Worm (Caenorhabditis elegans): ENCODE data around the gene lgc-22.

The lgc-22 gene

ce11 chrIV:4264649-4265048, 36.5 kb upstream of the lgc-22 start:
- TF ChIP-seq mxl-2 (GFP tag; conservative IDR thresholded peaks at IDR 0.05) (no peak), F10B5.3 (tag; optimal IDR thresholded peaks at IDR 0.05) (no peak), set-16 (GFP tag; IDR thresholded peaks at IDR 0.05) (peak; percentile 98), lim-7 (GFP tag; IDR thresholded peaks at IDR 0.05) (no peak), pha-4 (GFP tag; IDR thresholded peaks at IDR 0.05) (peak; percentile 55; the same call in 1 of the 2 replicates), pha-4 (tag; optimal IDR thresholded peaks at IDR 0.05) (no peak), php-3 (GFP tag; IDR thresholded peaks at IDR 0.05) (0 out of 2 replicates have a peak, but pooled peaks have one; percentile 24)

ce11 chrIV:4265224-4265623, 35.9 kb upstream of the lgc-22 start, which contains the start of gene F36A4.5:
F36A4.5 (plus strand) TSS chrIV:4265524.
- no peak for TF ChIP-seq nhr-48 (tag; optimal IDR thresholded peaks at IDR 0.05)
- no peak for TF ChIP-seq madf-9 (GFP tag; conservative IDR thresholded peaks at IDR 0.05)
- no peak for TF ChIP-seq unc-39 (tag; optimal IDR thresholded peaks at IDR 0.05)
- TF ChIP-seq saeg-2 (GFP tag; IDR thresholded peaks at IDR 0.05): no peak
- TF ChIP-seq egl-43 (GFP tag; IDR thresholded peaks at IDR 0.05): no peak
- TF ChIP-seq nhr-11 (tag; optimal IDR thresholded peaks at IDR 0.05): no peak
- TF ChIP-seq unc-62 (GFP tag; optimal IDR thresholded peaks at IDR 0.05 in 1 of 2): no peak
- no peak for TF ChIP-seq unc-62 (tag; optimal IDR thresholded peaks at IDR 0.05)
- no peak for TF ChIP-seq lin-13 (GFP tag; optimal IDR thresholded peaks at IDR 0.05)
- TF ChIP-seq spr-1 (tag; optimal IDR thresholded peaks at IDR 0.05): no peak
- no peak for TF ChIP-seq zip-11 (GFP tag; IDR thresholded peaks at IDR 0.05)
- no peak for TF ChIP-seq vab-7 (GFP tag; IDR thresholded peaks at IDR 0.05)
- TF ChIP-seq mdt-29 (GFP tag; IDR thresholded peaks at IDR 0.05): no peak

DNA sequence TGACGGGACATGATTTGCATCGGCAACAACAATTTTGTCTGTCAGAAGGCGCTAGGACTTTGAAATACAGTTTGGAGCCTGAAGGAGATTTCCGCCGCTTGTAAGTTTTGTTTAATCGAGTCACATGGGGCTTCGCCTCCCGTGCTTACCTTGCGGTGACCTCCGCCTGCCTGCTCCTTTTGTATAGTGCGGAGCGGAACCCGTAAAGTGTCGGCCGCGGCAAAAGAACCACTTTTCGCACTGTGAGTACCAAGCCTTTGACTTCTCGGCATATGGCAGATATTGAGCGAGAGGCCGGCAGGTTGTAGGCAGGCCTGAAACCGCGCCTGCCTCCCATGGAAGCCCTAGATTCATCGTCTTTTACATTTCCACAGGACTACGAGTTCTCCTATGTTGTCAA, 35.2 kb upstream of the lgc-22 start:
- TF ChIP-seq dmd-8 (GFP tag; IDR thresholded peaks at IDR 0.05) (0 out of 2 replicates have a peak, but pooled peaks have one; percentile 35), snpc-4 (tag; optimal IDR thresholded peaks at IDR 0.05) (no peak), ZK546.5 (tag; optimal IDR thresholded peaks at IDR 0.05) (no peak), set-16 (GFP tag; IDR thresholded peaks at IDR 0.05) (peak; percentile 60; the same call in 1 of the 2 replicates), lin-13 (GFP tag; optimal IDR thresholded peaks at IDR 0.05) (no peak)

DNA sequence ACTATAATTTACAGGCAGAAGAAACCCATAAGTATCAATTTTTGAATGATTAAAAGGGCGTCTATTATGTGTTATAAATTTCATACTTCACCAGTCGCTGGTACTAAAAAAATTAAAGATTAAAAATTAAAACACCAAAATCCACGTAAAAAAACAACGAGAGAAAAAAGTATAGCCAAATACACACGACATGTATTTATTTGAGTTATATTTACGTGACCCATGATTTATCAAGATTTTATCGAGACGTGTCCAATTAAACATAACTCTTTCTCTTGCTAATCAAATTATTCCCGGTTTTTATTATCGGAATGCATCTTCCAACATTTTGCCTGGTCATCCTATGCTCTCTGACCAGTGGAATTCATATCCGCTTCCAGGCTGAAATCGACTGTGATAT, 33.8 kb upstream of the lgc-22 start, which contains the start of gene F36A4.4:
Gene F36A4.4 (plus strand): TSS at position 301 of the 400 bp plus-strand sequence.
- TF ChIP-seq fos-1 (tag; optimal IDR thresholded peaks at IDR 0.05) (no peak), dmd-8 (GFP tag; IDR thresholded peaks at IDR 0.05) (no peak), T26A8.4 (GFP tag; IDR thresholded peaks at IDR 0.05) (no peak), zag-1 (tag; optimal IDR thresholded peaks at IDR 0.05) (no peak), zip-11 (GFP tag; IDR thresholded peaks at IDR 0.05) (no peak), ceh-82 (tag; optimal IDR thresholded peaks at IDR 0.05) (no peak), D1046.2 (GFP tag; IDR thresholded peaks at IDR 0.05) (no peak), nhr-11 (tag; optimal IDR thresholded peaks at IDR 0.05) (no peak), hif-1 (tag; optimal IDR thresholded peaks at IDR 0.05) (no peak), Y5F2A.4 (GFP tag; optimal IDR thresholded peaks at IDR 0.05) (no peak), rbr-2 (tag; optimal IDR thresholded peaks at IDR 0.05) (no peak), aly-2 (tag; optimal IDR thresholded peaks at IDR 0.05) (no peak), ceh-28 (tag; optimal IDR thresholded peaks at IDR 0.05) (no peak), php-3 (GFP tag; IDR thresholded peaks at IDR 0.05) (no peak), lin-13 (GFP tag; optimal IDR thresholded peaks at IDR 0.05) (no peak), nhr-237 (tag; optimal IDR thresholded peaks at IDR 0.05) (no peak), unc-130 (GFP tag; optimal IDR thresholded peaks at IDR 0.05) (no peak)

DNA sequence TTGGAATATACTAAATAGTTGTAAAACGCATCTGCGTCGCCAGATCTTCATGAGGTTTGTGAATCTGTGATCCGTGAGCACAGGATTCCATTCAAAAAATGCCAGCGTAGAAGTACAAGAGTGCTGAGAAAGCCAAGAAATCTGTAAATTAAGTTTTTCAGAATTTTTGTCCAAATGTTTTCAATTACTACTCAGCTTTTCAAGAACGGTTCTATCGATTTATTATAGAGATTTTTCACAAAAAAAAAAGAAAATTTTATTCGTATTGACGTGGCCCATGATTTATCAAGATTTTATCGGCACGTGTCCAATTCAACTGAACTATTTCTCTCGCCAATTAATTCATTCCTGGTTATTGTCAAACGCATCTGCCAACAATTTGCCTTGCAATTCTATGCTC, 31.8 kb upstream of the lgc-22 start, which contains the start of gene F36A4.3:
Gene F36A4.3 (plus strand): TSS at position 301 of the 400 bp plus-strand sequence.
- peak in 1 of 2 experiments; percentile 73 for TF ChIP-seq unc-62 (GFP tag; optimal IDR thresholded peaks at IDR 0.05 in 1 of 2)
- TF ChIP-seq unc-62 (tag; optimal IDR thresholded peaks at IDR 0.05): no peak
- no peak for TF ChIP-seq daf-12 (tag; optimal IDR thresholded peaks at IDR 0.05)
